Worm (Caenorhabditis elegans) whole organism, L1 larva: ENCODE data around the gene srh-300.

Experiments
- irx-1 ChIP-seq: sonication (generic microtip); optimal IDR thresholded peaks from 2 replicates; lab custom pipeline; 2016; ENCODE audit warnings: missing genetic modification characterization, missing compliant biosample characterization
- jun-1 ChIP-seq: fragments of 150-350 bp; optimal IDR thresholded peaks from 2 replicates; lab custom pipeline; 2014; ENCODE audit warnings: missing biosample characterization, missing genetic modification reagents, missing genetic modification characterization
- nhr-11 ChIP-seq: fragments of 150-350 bp; optimal IDR thresholded peaks from 2 replicates; lab custom pipeline; 2014; ENCODE audit warnings: missing biosample characterization, missing genetic modification characterization
- nhr-84 ChIP-seq: sonication (generic microtip); optimal IDR thresholded peaks from 2 replicates; lab custom pipeline; 2017; ENCODE audit warnings: missing biosample characterization, missing genetic modification characterization
- tbx-2 ChIP-seq: sonication (generic microtip); optimal IDR thresholded peaks from 2 replicates; lab custom pipeline; 2016; ENCODE audit warnings: missing genetic modification characterization, missing compliant biosample characterization
- ztf-4 ChIP-seq: fragments of 150-350 bp; optimal IDR thresholded peaks from 2 replicates; lab custom pipeline; 2014; ENCODE audit warnings: missing biosample characterization, missing genetic modification characterization

DNA sequence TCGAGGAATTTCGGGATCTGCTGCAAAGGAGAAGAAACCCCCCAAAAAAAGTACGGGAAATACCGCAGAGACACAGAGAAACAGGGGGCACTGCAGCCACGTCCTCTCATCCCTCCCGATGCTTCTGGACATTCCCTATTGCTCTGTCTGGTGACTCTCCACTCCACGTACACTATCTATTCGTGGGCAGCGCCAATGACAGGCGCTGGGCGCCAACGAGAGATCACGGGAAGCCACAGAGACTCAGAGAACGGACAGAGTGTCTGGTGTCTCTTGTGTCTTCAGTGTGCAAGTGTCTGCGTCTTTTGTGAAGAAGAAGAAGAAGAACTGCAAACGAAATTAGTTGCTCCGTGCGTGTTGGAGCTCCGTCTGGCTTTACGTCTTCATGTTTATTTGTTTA, 36.0 kb downstream of the srh-300 start:
- no peak for TF ChIP-seq nhr-84 (tag; lab: Kevin White, UChicago)
- peak; percentile 24 for TF ChIP-seq jun-1 (tag; lab: Kevin White, UChicago)
- TF ChIP-seq irx-1: peak; percentile 63
- TF ChIP-seq nhr-11 (tag; lab: Kevin White, UChicago): peak; percentile 34
- peak; percentile 86 for TF ChIP-seq ztf-4
- TF ChIP-seq tbx-2 (tag; lab: Kevin White, UChicago): peak; percentile 90
